Worm (Caenorhabditis elegans): ENCODE results near the gene znf-706.
"Not testable (repeated sequence)": the region's sequence is repeated elsewhere in the genome, so short reads cannot be mapped to it uniquely, and the experiment has no call there.

ce11 chrIV:9067277-9068197, 28.5 kb downstream of the znf-706 start:
- peak; percentile 26 for TF ChIP-seq lsl-1 (GFP tag; optimal IDR thresholded peaks at IDR 0.05)
- not testable (repeated sequence) for TF ChIP-seq ceh-100 (GFP tag; IDR thresholded peaks at IDR 0.05); B0261.1 (tag; optimal IDR thresholded peaks at IDR 0.05); unc-62 (GFP tag; optimal IDR thresholded peaks at IDR 0.05); Y53F4B.3 (GFP tag; IDR thresholded peaks at IDR 0.05); bed-1 (GFP tag; IDR thresholded peaks at IDR 0.05); ztf-18 (tag; optimal IDR thresholded peaks at IDR 0.05); ama-1 (optimal IDR thresholded peaks at IDR 0.05); ama-1 (GFP tag; optimal IDR thresholded peaks at IDR 0.05); ceh-58 (GFP tag; IDR thresholded peaks at IDR 0.05)
- TF ChIP-seq Y79H2A.3 (GFP tag; conservative IDR thresholded peaks at IDR 0.05), result 0 out of 2 replicates have a peak, but pooled peaks have one; percentile 9
- TF ChIP-seq B0336.3 (GFP tag; IDR thresholded peaks at IDR 0.05), result 0 out of 2 replicates have a peak, but pooled peaks have one; percentile 26

Data from whole organism, young adult.